Worm (Caenorhabditis elegans): ENCODE results near the gene C03B8.3.

Gene C03B8.3

DNA sequence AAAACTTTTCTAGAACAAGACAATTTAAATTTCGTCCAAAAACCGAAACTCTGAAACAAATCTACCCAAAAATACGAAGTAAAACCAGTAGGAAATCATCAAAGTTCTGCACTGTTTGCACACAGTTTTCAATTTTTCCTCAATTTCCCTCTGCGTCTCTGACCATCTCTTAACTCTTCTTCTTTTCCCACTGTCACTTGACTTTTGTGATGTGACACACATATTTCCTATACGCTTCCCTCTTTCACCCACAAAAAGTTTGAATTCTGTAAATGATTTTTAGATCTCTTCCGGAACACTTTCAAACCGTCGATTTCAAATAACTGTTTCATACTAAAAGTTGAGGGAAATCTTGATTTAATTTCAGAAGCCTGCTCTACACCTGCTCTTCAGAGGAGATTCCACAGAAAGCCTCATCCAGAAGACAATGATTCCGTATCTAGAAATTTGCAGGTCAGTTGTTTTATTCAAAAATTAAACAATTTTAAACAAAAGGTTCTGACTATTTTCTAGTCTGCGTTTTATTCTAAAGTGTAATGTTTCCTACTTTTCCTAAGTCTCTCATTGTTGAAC, 7.3 kb downstream of the C03B8.3 start, which contains the start of gene ncl-1:
TSS of gene ncl-1 (plus strand) at position 366 of the 573 bp plus-strand sequence.
- TF ChIP-seq nhr-11 (tag; optimal IDR thresholded peaks at IDR 0.05) = no peak
- TF ChIP-seq C34F6.9 (tag; optimal IDR thresholded peaks at IDR 0.05) = peak; percentile 46
- TF ChIP-seq nhr-129 (tag; optimal IDR thresholded peaks at IDR 0.05) = peak; percentile 76
- TF ChIP-seq lin-13 (GFP tag; optimal IDR thresholded peaks at IDR 0.05) = peak; percentile 51

ce11 chrIII:7720861-7721260, 8.8 kb downstream of the C03B8.3 start:
- TF ChIP-seq F13H6.1 (tag; optimal IDR thresholded peaks at IDR 0.05) = peak; percentile 40
- no peak for TF ChIP-seq lin-11 (tag; optimal IDR thresholded peaks at IDR 0.05)
- peak; percentile 67 for TF ChIP-seq zag-1 (tag; optimal IDR thresholded peaks at IDR 0.05)
- no peak for TF ChIP-seq elt-1 (tag; optimal IDR thresholded peaks at IDR 0.05)
- no peak for TF ChIP-seq snpc-4 (tag; optimal IDR thresholded peaks at IDR 0.05)
- TF ChIP-seq nhr-10 (tag; optimal IDR thresholded peaks at IDR 0.05) = no peak
- no peak for TF ChIP-seq ceh-16 (tag; optimal IDR thresholded peaks at IDR 0.05)
- no peak for TF ChIP-seq nhr-12 (tag; optimal IDR thresholded peaks at IDR 0.05)
- TF ChIP-seq mdl-1 (tag; optimal IDR thresholded peaks at IDR 0.05) = peak in 1 of 2 experiments; percentile 68
- no peak for TF ChIP-seq lin-39 (tag; optimal IDR thresholded peaks at IDR 0.05)
- no peak for TF ChIP-seq nhr-25 (tag; optimal IDR thresholded peaks at IDR 0.05)
- no peak for TF ChIP-seq ztf-1 (GFP tag; conservative IDR thresholded peaks at IDR 0.05)
- peak; percentile 8 for TF ChIP-seq ztf-4 (tag; optimal IDR thresholded peaks at IDR 0.05)
- TF ChIP-seq unc-62 (GFP tag; optimal IDR thresholded peaks at IDR 0.05) = no peak
- no peak for TF ChIP-seq unc-39 (tag; optimal IDR thresholded peaks at IDR 0.05)
- TF ChIP-seq nhr-21 (tag; optimal IDR thresholded peaks at IDR 0.05) = no peak
- TF ChIP-seq nhr-11 (tag; optimal IDR thresholded peaks at IDR 0.05) = no peak
- TF ChIP-seq mbf-1 (tag; optimal IDR thresholded peaks at IDR 0.05) = no peak
- peak; percentile 87 for TF ChIP-seq C34F6.9 (tag; optimal IDR thresholded peaks at IDR 0.05)
- TF ChIP-seq nhr-77 (tag; optimal IDR thresholded peaks at IDR 0.05) = no peak
- TF ChIP-seq nhr-129 (tag; optimal IDR thresholded peaks at IDR 0.05) = peak; percentile 88
- no peak for TF ChIP-seq nhr-6 (tag; optimal IDR thresholded peaks at IDR 0.05)
- TF ChIP-seq lsy-2 (tag; optimal IDR thresholded peaks at IDR 0.05) = peak in 1 of 2 experiments; percentile 77
- TF ChIP-seq Y55F3AM.14 (GFP tag; optimal IDR thresholded peaks at IDR 0.05) = no peak
- TF ChIP-seq nhr-23 (tag; optimal IDR thresholded peaks at IDR 0.05) = no peak
- TF ChIP-seq peb-1 (tag; optimal IDR thresholded peaks at IDR 0.05) = no peak
- peak; percentile 22 for TF ChIP-seq unc-55 (GFP tag; optimal IDR thresholded peaks at IDR 0.05)
- peak; percentile 63 for TF ChIP-seq sma-9 (GFP tag; optimal IDR thresholded peaks at IDR 0.05)
- no peak for TF ChIP-seq sma-9 (tag; optimal IDR thresholded peaks at IDR 0.05)
- no peak for TF ChIP-seq fos-1 (tag; optimal IDR thresholded peaks at IDR 0.05)
- no peak for TF ChIP-seq blmp-1 (tag; optimal IDR thresholded peaks at IDR 0.05; ENCODE audit: insufficient read depth)
- no peak for TF ChIP-seq ZK546.5 (tag; optimal IDR thresholded peaks at IDR 0.05)
- peak; percentile 26 for TF ChIP-seq sem-4 (tag; optimal IDR thresholded peaks at IDR 0.05)
- no peak for TF ChIP-seq aly-2 (tag; optimal IDR thresholded peaks at IDR 0.05)
- TF ChIP-seq dmd-4 (tag; optimal IDR thresholded peaks at IDR 0.05) = no peak
- peak; percentile 89 for TF ChIP-seq crh-2 (tag; optimal IDR thresholded peaks at IDR 0.05)
- no peak for TF ChIP-seq ztf-11 (tag; optimal IDR thresholded peaks at IDR 0.05)
- no peak for TF ChIP-seq egl-27 (tag; optimal IDR thresholded peaks at IDR 0.05)
- TF ChIP-seq elt-3 (tag; optimal IDR thresholded peaks at IDR 0.05) = no peak
- no peak for TF ChIP-seq ama-1 (optimal IDR thresholded peaks at IDR 0.05)
- no peak for TF ChIP-seq nhr-237 (tag; optimal IDR thresholded peaks at IDR 0.05)
- no peak for TF ChIP-seq gmeb-1 (tag; optimal IDR thresholded peaks at IDR 0.05)
- no peak for TF ChIP-seq skn-1 (tag; optimal IDR thresholded peaks at IDR 0.05)
- no peak for TF ChIP-seq sma-3 (GFP tag; optimal IDR thresholded peaks at IDR 0.05)
- peak; percentile 30 for TF ChIP-seq lin-13 (GFP tag; optimal IDR thresholded peaks at IDR 0.05)
- no peak for TF ChIP-seq alr-1 (tag; optimal IDR thresholded peaks at IDR 0.05)
- no peak for TF ChIP-seq mab-5 (tag; optimal IDR thresholded peaks at IDR 0.05)
- TF ChIP-seq R02D3.7 (tag; optimal IDR thresholded peaks at IDR 0.05) = no peak
- no peak for TF ChIP-seq ceh-82 (tag; optimal IDR thresholded peaks at IDR 0.05)
